Worm (Caenorhabditis elegans) whole organism, midembryonic: Measurements from ENCODE around the gene clh-2.

Source experiments
- T22C8.4 ChIP-seq: fragments of 200-800 bp; sonication (Bioruptor generic); IDR thresholded peaks from 2 replicates; pipeline ENCODE4 v1.3.6; 2022; ENCODE audit warnings: missing genetic modification characterization, missing compliant biosample characterization
- cog-1 ChIP-seq: sonication (generic microtip); optimal IDR thresholded peaks from 2 replicates; lab custom pipeline; 2016; ENCODE audit warnings: missing genetic modification characterization, missing compliant biosample characterization
- flt-1 ChIP-seq: fragments of 200-800 bp; sonication (Bioruptor generic); IDR thresholded peaks from 2 replicates; pipeline ENCODE4 v1.3.6; 2022; ENCODE audit warnings: missing genetic modification characterization, missing compliant biosample characterization
- klf-2 ChIP-seq: fragments of 200-800 bp; sonication (Bioruptor generic); conservative IDR thresholded peaks from 2 replicates; pipeline ENCODE4 v1.3.6; 2022; ENCODE audit warnings: missing genetic modification reagents, missing genetic modification characterization, missing compliant biosample characterization
- med-1 ChIP-seq: sonication (generic microtip); optimal IDR thresholded peaks from 2 replicates; lab custom pipeline; 2017; ENCODE audit warnings: missing genetic modification characterization, mild to moderate bottlenecking, missing compliant biosample characterization, antibody characterized with exemption, missing genetic modification reagents; ENCODE audit not compliant: insufficient read depth
- ref-1 ChIP-seq: fragments of 200-800 bp; sonication (Bioruptor generic); conservative IDR thresholded peaks from 2 replicates; pipeline ENCODE4 v1.3.6; 2022; ENCODE audit warnings: missing genetic modification reagents, missing genetic modification characterization, missing compliant biosample characterization
- tab-1 ChIP-seq: fragments of 200-800 bp; sonication (Bioruptor generic); IDR thresholded peaks from 2 replicates; pipeline ENCODE4 v1.3.6; 2022; ENCODE audit warnings: missing genetic modification characterization, missing compliant biosample characterization
- ztf-23 ChIP-seq: fragments of 200-800 bp; sonication (Bioruptor generic); IDR thresholded peaks from 2 replicates; pipeline ENCODE4 v1.3.6; 2022; ENCODE audit warnings: missing genetic modification reagents, missing genetic modification characterization, missing compliant biosample characterization
- ztf-29 ChIP-seq: fragments of 200-800 bp; sonication (Bioruptor generic); IDR thresholded peaks from 2 replicates; pipeline ENCODE4 v1.3.6; 2022; ENCODE audit warnings: missing genetic modification reagents, missing genetic modification characterization, missing compliant biosample characterization

The clh-2 gene

DNA sequence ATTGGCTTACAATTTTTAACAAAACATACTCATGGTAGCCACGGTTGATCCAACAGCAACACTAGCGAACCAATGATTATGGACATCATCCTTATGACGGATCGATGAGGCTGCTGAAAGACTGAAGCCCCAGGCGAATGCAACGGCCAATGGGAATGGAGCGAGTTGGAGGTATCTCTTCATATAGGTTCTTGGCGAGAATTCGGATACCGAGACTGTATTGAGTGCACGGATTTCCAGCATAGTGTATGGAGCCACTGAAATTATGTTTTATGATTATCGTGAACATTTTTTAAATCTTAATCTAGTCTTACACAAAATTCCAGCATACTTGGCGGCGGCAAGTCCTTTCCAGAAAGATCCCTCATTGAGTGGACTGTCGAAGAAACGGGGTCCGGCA is 7.1 kb upstream of the clh-2 start:
- TF ChIP-seq T22C8.4 (GFP tag; lab: Robert Waterston, UW) (no peak), ztf-23 (GFP tag; lab: Robert Waterston, UW) (no peak), med-1 (no peak), ref-1 (GFP tag; lab: Robert Waterston, UW) (no peak), tab-1 (no peak), cog-1 (tag; lab: Kevin White, UChicago) (no peak), ztf-29 (no peak)

DNA sequence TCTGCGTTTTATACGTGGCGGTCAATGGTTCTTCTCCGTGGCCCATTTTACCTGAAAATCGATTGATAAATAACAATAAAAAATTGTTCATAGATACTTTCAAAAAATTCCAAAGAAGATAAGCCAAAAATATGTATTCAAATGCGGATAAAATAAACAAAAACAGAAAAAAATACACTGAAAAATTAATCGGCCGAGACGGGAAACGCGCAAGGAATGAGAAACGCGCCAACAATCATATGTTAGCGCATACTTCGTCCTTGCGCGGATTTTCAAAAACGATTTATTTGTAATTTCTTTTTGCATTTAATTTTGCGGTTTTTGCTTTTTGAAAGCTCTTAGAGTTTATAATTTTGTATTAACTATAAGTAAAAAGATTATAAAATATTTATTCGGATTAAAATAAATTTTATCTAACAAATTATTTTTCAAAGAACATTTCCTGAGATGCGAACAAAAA is 6.1 kb upstream of the clh-2 start, which contains the start of gene nduf-11:
Gene nduf-11 (minus strand): TSS at position 51 of the 460 bp plus-strand sequence.
- TF ChIP-seq tab-1 (no peak; the same call in 1 of the 2 replicates), ref-1 (GFP tag; lab: Robert Waterston, UW) (no peak), ztf-23 (GFP tag; lab: Robert Waterston, UW) (peak; percentile 68; the same call in 1 of the 2 replicates), cog-1 (tag; lab: Kevin White, UChicago) (peak; percentile 70), med-1 (peak; percentile 6), flt-1 (GFP tag; lab: Robert Waterston, UW) (peak; percentile 84)

DNA sequence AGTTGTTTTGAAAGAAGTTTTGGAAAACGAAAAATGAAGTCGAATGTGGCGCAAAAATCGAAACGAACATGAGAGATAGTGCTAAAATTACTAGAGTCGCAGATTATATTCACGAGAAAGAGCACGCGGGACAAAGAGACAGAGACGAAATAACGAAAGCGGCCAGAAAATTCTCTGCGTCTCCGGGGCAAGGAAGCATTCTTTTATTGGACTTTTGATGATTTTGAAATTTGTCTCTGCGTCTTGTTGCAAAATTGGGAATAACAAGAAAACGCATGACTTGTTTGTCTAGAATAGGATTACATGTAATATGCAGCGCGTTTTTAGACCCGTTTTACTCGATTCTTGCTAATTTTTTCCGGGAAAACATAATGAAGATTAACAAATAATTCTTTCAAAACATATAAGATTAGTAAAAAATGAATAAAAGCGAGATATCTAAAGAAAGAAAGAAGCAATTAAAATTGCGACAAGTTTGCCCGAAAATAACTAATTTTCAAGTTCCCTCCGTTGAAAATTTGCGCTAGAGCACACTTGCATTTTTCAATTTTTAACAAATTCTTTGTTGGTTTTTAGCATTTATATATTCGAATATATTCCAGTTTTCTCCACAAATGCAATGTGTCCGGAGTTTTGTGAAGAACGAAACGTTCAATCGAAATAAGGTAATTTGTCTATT is 3.7 kb upstream of the clh-2 start, which contains the start of the genes B0491.6 and pigm-1:
Gene B0491.6 (minus strand): TSS at position 466 of the 679 bp plus-strand sequence.
Gene pigm-1 (plus strand): TSS at position 568 of the 679 bp plus-strand sequence.
- no peak for TF ChIP-seq med-1
- peak; percentile 72 for TF ChIP-seq cog-1 (tag; lab: Kevin White, UChicago)

DNA sequence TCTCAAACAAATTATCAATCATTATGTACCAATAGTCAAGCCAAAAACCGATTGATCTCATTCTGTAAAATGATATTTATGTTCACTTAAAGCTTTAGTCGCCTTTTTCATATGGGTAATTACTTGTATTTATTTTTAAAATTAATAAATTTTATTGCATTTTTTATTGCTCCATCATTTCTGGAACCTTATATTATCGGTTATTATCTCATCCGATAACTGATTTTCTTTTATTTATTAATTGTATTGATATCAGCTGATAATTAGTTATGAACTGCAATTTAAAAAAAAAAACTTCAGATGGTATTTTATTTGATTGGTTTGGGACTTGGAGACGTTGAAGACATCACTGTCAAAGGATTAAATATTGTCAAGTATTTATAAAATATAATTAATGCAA is 1.8 kb upstream of the clh-2 start, which contains the start of gene dph-5:
Gene dph-5 (plus strand): TSS at position 301 of the 400 bp plus-strand sequence.
- TF ChIP-seq T22C8.4 (GFP tag; lab: Robert Waterston, UW) = no peak
- TF ChIP-seq med-1 = no peak
- TF ChIP-seq ref-1 (GFP tag; lab: Robert Waterston, UW) = no peak
- TF ChIP-seq cog-1 (tag; lab: Kevin White, UChicago) = no peak
- TF ChIP-seq klf-2 (GFP tag; lab: Robert Waterston, UW) = no peak
- TF ChIP-seq ztf-29 = no peak
- TF ChIP-seq ztf-23 (GFP tag; lab: Robert Waterston, UW) = no peak
- TF ChIP-seq flt-1 (GFP tag; lab: Robert Waterston, UW) = no peak

DNA sequence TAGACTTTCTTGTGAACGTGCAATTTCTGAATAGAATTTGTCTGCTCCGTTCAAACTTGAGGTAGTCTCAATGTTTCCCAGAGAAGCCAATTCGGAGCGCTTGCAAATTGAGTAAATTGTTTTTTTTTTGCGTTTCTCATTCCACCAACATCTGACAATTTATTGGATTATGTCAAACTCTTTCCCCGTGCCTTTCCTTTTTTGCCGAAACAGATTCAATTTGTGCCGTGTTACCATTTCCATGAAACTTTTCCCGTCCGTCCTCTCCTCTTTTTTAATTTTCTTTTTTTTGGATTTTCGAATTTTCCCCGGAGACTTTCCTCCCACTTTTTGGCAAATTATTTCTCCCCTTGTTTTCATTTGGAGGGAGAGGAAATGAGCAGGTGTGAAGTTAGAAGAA is 1.8 kb downstream of the clh-2 start:
- TF ChIP-seq ztf-23 (GFP tag; lab: Robert Waterston, UW) (no peak), med-1 (no peak), T22C8.4 (GFP tag; lab: Robert Waterston, UW) (no peak), ref-1 (GFP tag; lab: Robert Waterston, UW) (no peak), flt-1 (GFP tag; lab: Robert Waterston, UW) (no peak), cog-1 (tag; lab: Kevin White, UChicago) (no peak), tab-1 (no peak), klf-2 (GFP tag; lab: Robert Waterston, UW) (no peak), ztf-29 (no peak)

DNA sequence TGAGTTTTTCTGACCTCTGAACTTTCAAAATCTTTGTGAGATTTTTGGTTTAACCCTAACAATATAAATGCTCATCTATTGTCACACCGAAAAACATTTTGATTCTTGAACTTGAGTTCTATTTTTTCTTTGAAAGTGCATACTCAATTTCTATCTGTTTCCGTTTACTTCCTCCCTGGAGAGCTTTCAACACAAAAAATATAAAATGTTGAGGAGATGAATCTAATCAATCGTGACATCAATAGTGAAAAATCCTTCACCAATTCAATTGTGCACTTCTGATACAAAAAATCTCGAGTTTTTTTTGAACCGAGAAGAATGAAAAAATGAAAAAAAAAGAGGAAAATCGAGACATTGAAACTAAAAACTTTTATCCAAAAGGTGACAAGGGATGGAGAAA is 10.1 kb downstream of the clh-2 start:
- TF ChIP-seq cog-1 (tag; lab: Kevin White, UChicago) (no peak), T22C8.4 (GFP tag; lab: Robert Waterston, UW) (no peak), tab-1 (no peak), ztf-23 (GFP tag; lab: Robert Waterston, UW) (no peak), ref-1 (GFP tag; lab: Robert Waterston, UW) (no peak), flt-1 (GFP tag; lab: Robert Waterston, UW) (no peak), klf-2 (GFP tag; lab: Robert Waterston, UW) (no peak), ztf-29 (no peak), med-1 (no peak)

DNA sequence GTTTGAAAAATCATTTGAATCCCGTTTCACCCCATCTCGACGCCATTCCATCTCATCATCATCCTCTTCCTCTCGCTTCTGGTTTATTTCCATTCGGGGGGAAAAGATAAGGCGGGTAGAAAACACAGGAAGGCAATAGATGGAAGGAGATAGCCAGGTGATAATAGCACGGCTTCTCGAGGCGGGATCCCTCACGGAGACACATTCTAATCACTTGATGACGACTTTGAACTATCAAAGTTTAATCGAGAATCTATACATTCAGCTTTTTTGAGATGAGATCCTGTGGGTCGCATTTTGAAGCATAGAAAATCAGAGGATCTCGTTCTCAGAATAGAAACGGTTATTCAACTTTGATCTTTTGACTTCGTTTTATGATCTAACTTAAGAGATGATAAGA is 20.3 kb downstream of the clh-2 start, which contains the start of gene C33B4.2:
Gene C33B4.2 (minus strand): TSS at position 165 of the 400 bp plus-strand sequence.
- TF ChIP-seq T22C8.4 (GFP tag; lab: Robert Waterston, UW) = no peak
- no peak for TF ChIP-seq flt-1 (GFP tag; lab: Robert Waterston, UW)
- no peak for TF ChIP-seq ztf-29

DNA sequence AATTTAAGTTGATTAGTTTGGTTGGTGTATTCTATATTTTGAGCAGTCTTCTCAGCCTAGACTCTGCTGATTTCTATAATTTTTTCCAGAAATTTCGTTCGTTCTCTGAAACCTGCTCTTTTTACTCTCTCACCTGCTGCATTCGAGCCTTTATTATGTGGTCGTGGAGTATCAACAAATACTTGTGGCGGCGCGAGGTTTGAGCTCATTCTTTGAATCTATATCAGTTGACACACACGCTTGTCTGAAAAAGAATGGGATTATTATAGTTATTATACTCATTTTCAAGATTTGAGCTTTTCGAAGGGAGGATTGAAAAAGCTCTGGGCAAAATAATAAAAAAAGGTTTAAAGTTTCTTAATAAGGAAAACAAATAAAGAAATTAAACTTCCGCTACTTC is 24.3 kb downstream of the clh-2 start:
- no peak for TF ChIP-seq flt-1 (GFP tag; lab: Robert Waterston, UW)
- TF ChIP-seq ztf-29 = no peak
- TF ChIP-seq ztf-23 (GFP tag; lab: Robert Waterston, UW) = no peak
- no peak for TF ChIP-seq klf-2 (GFP tag; lab: Robert Waterston, UW)
- no peak for TF ChIP-seq med-1
- no peak for TF ChIP-seq ref-1 (GFP tag; lab: Robert Waterston, UW)
- no peak for TF ChIP-seq tab-1
- no peak for TF ChIP-seq T22C8.4 (GFP tag; lab: Robert Waterston, UW)
- TF ChIP-seq cog-1 (tag; lab: Kevin White, UChicago) = no peak

DNA sequence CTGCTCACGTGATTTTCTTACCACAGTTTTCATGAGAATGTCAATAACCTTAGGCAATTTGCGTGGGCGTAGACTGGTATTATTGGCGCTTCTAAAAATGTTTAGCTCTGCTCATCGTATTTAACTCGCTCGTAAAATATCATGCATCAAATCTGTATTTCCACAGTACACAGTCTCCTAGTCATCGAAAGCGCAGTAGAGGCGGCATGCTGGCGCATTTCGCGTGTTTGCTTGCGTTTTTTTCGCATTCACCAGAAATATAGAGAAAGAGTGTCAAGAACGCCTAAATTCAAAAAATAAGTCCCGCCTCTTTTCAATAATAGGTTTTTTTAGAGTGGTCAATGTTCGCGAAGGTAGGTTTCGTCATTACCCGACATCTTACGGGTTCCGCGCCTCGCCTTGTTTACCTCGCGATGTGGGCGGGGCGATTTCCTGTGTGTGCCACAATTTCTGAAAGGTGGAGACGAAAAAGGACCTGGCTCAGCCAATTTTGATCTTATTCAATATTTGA is 25.0 kb downstream of the clh-2 start:
- TF ChIP-seq tab-1 (no peak), klf-2 (GFP tag; lab: Robert Waterston, UW) (no peak), flt-1 (GFP tag; lab: Robert Waterston, UW) (no peak), med-1 (no peak), ztf-29 (no peak), cog-1 (tag; lab: Kevin White, UChicago) (no peak), ztf-23 (GFP tag; lab: Robert Waterston, UW) (no peak), ref-1 (GFP tag; lab: Robert Waterston, UW) (no peak), T22C8.4 (GFP tag; lab: Robert Waterston, UW) (no peak)

DNA sequence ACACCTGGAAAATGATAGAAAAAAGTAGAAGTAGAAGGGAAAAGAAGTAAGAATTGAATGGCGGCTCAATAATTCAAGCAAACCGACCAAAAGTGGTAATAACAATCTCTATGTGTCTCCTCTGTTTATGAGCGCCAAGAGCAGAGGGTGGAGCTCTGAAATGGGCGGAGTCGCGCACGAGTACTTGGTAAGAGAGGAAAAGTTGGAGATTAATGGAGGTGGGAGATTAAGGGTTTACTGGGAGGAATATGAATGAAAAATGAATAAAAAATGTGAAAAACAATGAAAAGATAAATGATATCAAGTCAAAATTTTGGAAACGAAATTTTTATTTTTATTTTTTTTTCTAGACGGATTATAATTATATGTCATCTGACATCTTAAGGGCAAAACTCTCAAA is 26.0 kb downstream of the clh-2 start:
- no peak for TF ChIP-seq klf-2 (GFP tag; lab: Robert Waterston, UW)
- no peak for TF ChIP-seq ztf-23 (GFP tag; lab: Robert Waterston, UW)
- no peak for TF ChIP-seq tab-1
- no peak for TF ChIP-seq ref-1 (GFP tag; lab: Robert Waterston, UW)
- TF ChIP-seq med-1 = no peak
- no peak for TF ChIP-seq flt-1 (GFP tag; lab: Robert Waterston, UW)
- no peak for TF ChIP-seq T22C8.4 (GFP tag; lab: Robert Waterston, UW)
- TF ChIP-seq ztf-29 = no peak
- no peak for TF ChIP-seq cog-1 (tag; lab: Kevin White, UChicago)
